Fruit fly (Drosophila melanogaster) whole organism, wandering third instar larva: ENCODE data around the gene topi.

Source experiments
- CG32264 ChIP-seq: fragments of 200-800 bp; sonication (Bioruptor generic); optimal IDR thresholded peaks from 2 replicates; lab custom pipeline; 2016; ENCODE audit warnings: missing biosample characterization, missing genetic modification characterization
- Dfd ChIP-seq: fragments of >200 bp; optimal IDR thresholded peaks from 2 replicates; lab custom pipeline; 2017; ENCODE audit warnings: missing biosample characterization, missing genetic modification characterization
- HLH106 ChIP-seq: fragments of 200-800 bp; optimal IDR thresholded peaks from 3 replicates; lab custom pipeline; 2019; ENCODE audit warnings: missing biosample characterization, mild to moderate bottlenecking, missing genetic modification characterization, moderate library complexity
- Hr83 ChIP-seq: fragments of 200-300 bp; sonication (Bioruptor generic); optimal IDR thresholded peaks from 2 replicates; lab custom pipeline; 2016; ENCODE audit warnings: missing biosample characterization, mild to moderate bottlenecking, missing genetic modification characterization, moderate library complexity; ENCODE audit not compliant: poor library complexity, severe bottlenecking
- Myc ChIP-seq: fragments of >200 bp; optimal IDR thresholded peaks from 2 replicates; lab custom pipeline; 2017
- OdsH ChIP-seq: fragments of 200-800 bp; sonication (Bioruptor generic); optimal IDR thresholded peaks from 2 replicates; lab custom pipeline; 2016; ENCODE audit warnings: missing biosample characterization, mild to moderate bottlenecking, missing genetic modification characterization
- Sp1 ChIP-seq: fragments of 200-800 bp; sonication (Bioruptor generic); optimal IDR thresholded peaks from 3 replicates; lab custom pipeline; 2019; ENCODE audit warnings: missing biosample characterization, mild to moderate bottlenecking, missing genetic modification characterization, moderate library complexity
- br ChIP-seq: fragments of 200-800 bp; sonication (Bioruptor generic); optimal IDR thresholded peaks from 2 replicates; lab custom pipeline; 2016; ENCODE audit warnings: missing biosample characterization, missing genetic modification characterization
- dsf ChIP-seq: sonication (Bioruptor generic); optimal IDR thresholded peaks from 2 replicates; lab custom pipeline; 2016; ENCODE audit warnings: missing biosample characterization, missing genetic modification characterization, borderline replicate concordance
- ey ChIP-seq: fragments of 200-800 bp; sonication (Bioruptor generic); optimal IDR thresholded peaks from 2 replicates; lab custom pipeline; 2016; ENCODE audit warnings: missing biosample characterization, missing genetic modification characterization
- psq ChIP-seq: fragments of 200-800 bp; sonication (Bioruptor generic); optimal IDR thresholded peaks from 3 replicates; lab custom pipeline; 2017; ENCODE audit warnings: missing biosample characterization, mild to moderate bottlenecking, missing genetic modification characterization, moderate library complexity

DNA sequence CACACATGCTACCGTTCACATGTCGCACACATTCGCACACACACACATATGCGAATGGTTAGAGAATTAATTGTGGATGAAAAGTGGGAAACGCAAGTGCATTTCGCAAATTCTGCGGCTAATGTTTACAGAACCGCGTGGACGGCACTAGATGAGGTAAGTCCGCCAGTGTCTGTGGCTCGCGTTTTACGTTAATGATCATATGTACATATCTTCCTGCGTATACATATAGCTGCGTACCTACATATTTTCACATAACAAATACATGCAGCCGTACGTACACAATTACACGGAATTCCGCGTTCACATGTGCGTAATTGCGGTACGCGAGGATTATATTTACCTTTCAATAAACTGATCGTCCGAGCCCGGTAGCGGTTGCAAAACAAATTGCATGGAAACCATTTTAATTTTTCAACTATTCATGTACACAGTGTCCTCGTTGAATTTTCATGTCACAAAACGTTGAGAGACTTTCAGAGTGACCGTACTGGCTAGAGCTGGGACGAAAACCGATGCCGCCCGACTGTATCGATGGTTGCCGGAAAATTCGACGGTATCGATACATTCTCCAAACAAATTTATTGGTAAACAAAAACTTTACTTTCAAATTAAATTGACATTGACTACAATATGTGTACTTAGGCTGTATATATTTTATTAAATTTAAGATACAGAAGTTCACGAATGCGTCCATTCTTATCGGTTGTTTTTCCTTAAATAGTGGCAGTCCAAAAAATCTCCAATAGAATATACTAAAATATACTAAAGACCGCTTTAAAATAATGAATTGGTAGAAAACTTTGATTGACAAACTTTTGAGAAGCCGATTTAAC, 49.6 kb upstream of the topi start, which contains the start of gene hyd:
- TF ChIP-seq Hr83 (GFP tag; lab: Kevin White, UChicago): no peak
- TF ChIP-seq dsf (GFP tag; lab: Kevin White, UChicago): no peak
- no peak for TF ChIP-seq Dfd
- TF ChIP-seq OdsH (GFP tag; lab: Kevin White, UChicago): no peak
- TF ChIP-seq psq (GFP tag; lab: Kevin White, UChicago): no peak
- TF ChIP-seq br (GFP tag; lab: Kevin White, UChicago): no peak
- TF ChIP-seq ey: no peak
- no peak for TF ChIP-seq Sp1 (GFP tag; lab: Kevin White, UChicago)
- TF ChIP-seq Myc: no peak
- no peak for TF ChIP-seq HLH106 (tag; lab: Kevin White, UChicago)
- TF ChIP-seq CG32264 (GFP tag; lab: Kevin White, UChicago): no peak
